Worm (Caenorhabditis elegans) whole organism, young adult: ENCODE measurements around the gene srx-101.

Source experiments
- B0019.2 ChIP-seq: fragments of 200-800 bp; sonication (Bioruptor generic); conservative IDR thresholded peaks from 2 replicates; pipeline ENCODE4 v1.3.6; 2022; ENCODE audit warnings: missing genetic modification reagents, missing genetic modification characterization, missing compliant biosample characterization
- B0261.1 ChIP-seq: sonication (generic microtip); optimal IDR thresholded peaks from 2 replicates; lab custom pipeline; 2016; ENCODE audit warnings: mild to moderate bottlenecking, missing genetic modification characterization, moderate library complexity, missing compliant biosample characterization
- B0336.3 ChIP-seq: fragments of 200-800 bp; sonication (Bioruptor generic); IDR thresholded peaks from 2 replicates; pipeline ENCODE4 v1.3.6; 2022; ENCODE audit warnings: missing genetic modification characterization, missing compliant biosample characterization
- C17E4.6 ChIP-seq: fragments of 200-800 bp; sonication (Bioruptor generic); IDR thresholded peaks from 2 replicates; pipeline ENCODE4 v1.3.6; 2022; ENCODE audit warnings: missing genetic modification reagents, missing genetic modification characterization, missing compliant biosample characterization
- F10E7.11 ChIP-seq: sonication (generic microtip); optimal IDR thresholded peaks from 2 replicates; lab custom pipeline; 2017; ENCODE audit warnings: mild to moderate bottlenecking, missing genetic modification characterization, moderate library complexity, missing compliant biosample characterization
- F23B12.7 ChIP-seq: sonication (generic microtip); optimal IDR thresholded peaks from 2 replicates; lab custom pipeline; 2017; ENCODE audit warnings: missing genetic modification characterization, mild to moderate bottlenecking, missing compliant biosample characterization, antibody characterized with exemption, moderate library complexity; ENCODE audit not compliant: insufficient read depth
- F37B4.10 ChIP-seq: fragments of 200-800 bp; sonication (Bioruptor generic); IDR thresholded peaks from 2 replicates; pipeline ENCODE4 v1.3.6; 2022; ENCODE audit warnings: missing genetic modification characterization, missing compliant biosample characterization
- F39B2.1 ChIP-seq: fragments of 200-800 bp; sonication (Bioruptor generic); IDR thresholded peaks from 2 replicates; pipeline ENCODE4 v1.3.6; 2022; ENCODE audit warnings: missing genetic modification reagents, missing genetic modification characterization, missing compliant biosample characterization
- F52B5.7 ChIP-seq: sonication (generic microtip); optimal IDR thresholded peaks from 2 replicates; lab custom pipeline; 2016; ENCODE audit warnings: mild to moderate bottlenecking, missing genetic modification characterization, missing compliant biosample characterization
- K11D2.4 ChIP-seq: fragments of 200-800 bp; sonication (Bioruptor generic); IDR thresholded peaks from 2 replicates; pipeline ENCODE4 v1.3.6; 2022; ENCODE audit warnings: missing genetic modification reagents, missing genetic modification characterization, missing compliant biosample characterization
- K12H6.12 ChIP-seq: fragments of 200-800 bp; sonication (Bioruptor generic); optimal IDR thresholded peaks from 2 replicates; lab custom pipeline; 2018; ENCODE audit warnings: mild to moderate bottlenecking, missing genetic modification characterization, missing compliant biosample characterization
- Y53F4B.3 ChIP-seq: fragments of 200-800 bp; sonication (Bioruptor generic); IDR thresholded peaks from 2 replicates; pipeline ENCODE4 v1.3.6; 2022; ENCODE audit warnings: missing genetic modification reagents, missing genetic modification characterization, missing compliant biosample characterization
- Y53G8AR.9 ChIP-seq: fragments of 200-800 bp; sonication (Bioruptor generic); conservative IDR thresholded peaks from 2 replicates; pipeline ENCODE4 v1.3.6; 2022; ENCODE audit warnings: missing genetic modification reagents, missing genetic modification characterization, missing compliant biosample characterization
- Y67H2A.10 ChIP-seq: fragments of 200-800 bp; sonication (Bioruptor generic); conservative IDR thresholded peaks from 2 replicates; pipeline ENCODE4 v1.3.6; 2022; ENCODE audit warnings: missing genetic modification reagents, missing genetic modification characterization, missing compliant biosample characterization
- ZK185.1 ChIP-seq: sonication (generic microtip); optimal IDR thresholded peaks from 2 replicates; lab custom pipeline; 2016; ENCODE audit warnings: mild to moderate bottlenecking, missing genetic modification characterization, missing compliant biosample characterization; ENCODE audit not compliant: poor library complexity, severe bottlenecking
- akir-1 ChIP-seq: fragments of 200-800 bp; sonication (Bioruptor generic); optimal IDR thresholded peaks from 2 replicates; lab custom pipeline; 2018; ENCODE audit warnings: mild to moderate bottlenecking, missing genetic modification characterization, moderate library complexity, missing compliant biosample characterization
- aptf-2 ChIP-seq: fragments of 200-800 bp; sonication (Bioruptor generic); conservative IDR thresholded peaks from 2 replicates; pipeline ENCODE4 v1.3.6; 2022; ENCODE audit warnings: missing genetic modification reagents, missing genetic modification characterization, missing compliant biosample characterization
- aptf-3 ChIP-seq: fragments of 200-800 bp; sonication (Bioruptor generic); IDR thresholded peaks from 2 replicates; pipeline ENCODE4 v1.3.6; 2022; ENCODE audit warnings: missing genetic modification characterization, missing compliant biosample characterization
- bed-1 ChIP-seq: fragments of 200-800 bp; sonication (Bioruptor generic); IDR thresholded peaks from 2 replicates; pipeline ENCODE4 v1.3.6; 2022; ENCODE audit warnings: missing genetic modification reagents, missing genetic modification characterization, missing compliant biosample characterization
- bed-2 ChIP-seq: fragments of 200-800 bp; sonication (Bioruptor generic); IDR thresholded peaks from 2 replicates; pipeline ENCODE4 v1.3.6; 2022; ENCODE audit warnings: missing genetic modification reagents, missing genetic modification characterization, missing compliant biosample characterization
- ccch-3 ChIP-seq: fragments of 200-800 bp; sonication (Bioruptor generic); optimal IDR thresholded peaks from 2 replicates; lab custom pipeline; 2018; ENCODE audit warnings: mild to moderate bottlenecking, missing genetic modification characterization, missing compliant biosample characterization
- ceh-27 ChIP-seq: fragments of 200-800 bp; sonication (Bioruptor generic); optimal IDR thresholded peaks from 2 replicates; lab custom pipeline; 2018; ENCODE audit warnings: mild to moderate bottlenecking, missing genetic modification characterization, moderate library complexity, missing compliant biosample characterization
- ceh-58 ChIP-seq: fragments of 200-800 bp; sonication (Bioruptor generic); IDR thresholded peaks from 2 replicates; pipeline ENCODE4 v1.3.6; 2022; ENCODE audit warnings: missing genetic modification characterization, missing compliant biosample characterization
- die-1 ChIP-seq: sonication (generic microtip); optimal IDR thresholded peaks from 2 replicates; lab custom pipeline; 2016; ENCODE audit warnings: missing genotype, mild to moderate bottlenecking, missing genetic modification characterization, missing compliant biosample characterization
- dpff-1 ChIP-seq: sonication (generic microtip); optimal IDR thresholded peaks from 2 replicates; lab custom pipeline; 2017; ENCODE audit warnings: mild to moderate bottlenecking, missing genetic modification characterization, missing compliant biosample characterization
- dpl-1 ChIP-seq: fragments of 150-350 bp; optimal IDR thresholded peaks from 2 replicates; lab custom pipeline; 2014; ENCODE audit warnings: missing biosample characterization, missing genetic modification reagents, missing genetic modification characterization
- egl-44 ChIP-seq: fragments of 200-800 bp; sonication (Bioruptor generic); IDR thresholded peaks from 2 replicates; pipeline ENCODE4 v1.3.6; 2022; ENCODE audit warnings: missing genetic modification reagents, missing genetic modification characterization, missing compliant biosample characterization
- hmg-20 ChIP-seq: fragments of 200-800 bp; sonication (Bioruptor generic); IDR thresholded peaks from 2 replicates; pipeline ENCODE4 v1.3.6; 2022; ENCODE audit warnings: missing genetic modification reagents, missing genetic modification characterization, missing compliant biosample characterization
- hsf-1 ChIP-seq: fragments of 200-800 bp; sonication (Bioruptor generic); IDR thresholded peaks from 2 replicates; pipeline ENCODE4 v1.3.6; 2022; ENCODE audit warnings: missing genetic modification reagents, missing genetic modification characterization, missing compliant biosample characterization
- lag-1 ChIP-seq: fragments of 200-800 bp; sonication (Bioruptor generic); IDR thresholded peaks from 2 replicates; pipeline ENCODE4 v1.3.6; 2022; ENCODE audit warnings: missing genetic modification reagents, missing genetic modification characterization, missing compliant biosample characterization
- let-526 ChIP-seq: fragments of 200-800 bp; sonication (Bioruptor generic); IDR thresholded peaks from 2 replicates; pipeline ENCODE4 v1.3.6; 2022; ENCODE audit warnings: missing genetic modification reagents, missing genetic modification characterization, missing compliant biosample characterization
- lin-54 ChIP-seq: fragments of 200-800 bp; sonication (Bioruptor generic); optimal IDR thresholded peaks from 2 replicates; lab custom pipeline; 2018; ENCODE audit warnings: mild to moderate bottlenecking, missing genetic modification characterization, missing compliant biosample characterization
- lsy-27 ChIP-seq: sonication (generic microtip); optimal IDR thresholded peaks from 2 replicates; lab custom pipeline; 2017; ENCODE audit warnings: missing genetic modification characterization, mild to moderate bottlenecking, missing compliant biosample characterization, antibody characterized with exemption, missing genotype, borderline replicate concordance; ENCODE audit not compliant: insufficient read depth
- mcd-1 ChIP-seq: fragments of 200-800 bp; sonication (Bioruptor generic); IDR thresholded peaks from 2 replicates; pipeline ENCODE4 v1.3.6; 2022; ENCODE audit warnings: missing genetic modification reagents, missing genetic modification characterization, missing compliant biosample characterization
- mel-28 ChIP-seq: sonication (generic microtip); optimal IDR thresholded peaks from 2 replicates; lab custom pipeline; 2016; ENCODE audit warnings: borderline replicate concordance, mild to moderate bottlenecking, missing genetic modification characterization, missing compliant biosample characterization
- nfya-1 ChIP-seq: sonication (generic microtip); optimal IDR thresholded peaks from 2 replicates; lab custom pipeline; 2017; ENCODE audit warnings: antibody characterized with exemption, missing compliant biosample characterization, missing genetic modification characterization, borderline replicate concordance; ENCODE audit not compliant: insufficient read depth
- nfyb-1 ChIP-seq: fragments of 200-800 bp; sonication (Bioruptor generic); IDR thresholded peaks from 2 replicates; pipeline ENCODE4 v1.3.6; 2022; ENCODE audit warnings: missing genetic modification reagents, missing genetic modification characterization, missing compliant biosample characterization
- snpc-1.1 ChIP-seq: sonication (generic microtip); optimal IDR thresholded peaks from 2 replicates; lab custom pipeline; 2017; ENCODE audit warnings: missing genetic modification characterization, mild to moderate bottlenecking, missing compliant biosample characterization, antibody characterized with exemption, moderate library complexity, missing genotype, missing genetic modification reagents; ENCODE audit not compliant: insufficient read depth
- somi-1 ChIP-seq: fragments of 200-800 bp; sonication (Bioruptor generic); optimal IDR thresholded peaks from 2 replicates; lab custom pipeline; 2018; ENCODE audit warnings: mild to moderate bottlenecking, missing genetic modification characterization, missing compliant biosample characterization
- tbx-9 ChIP-seq: sonication (generic microtip); optimal IDR thresholded peaks from 2 replicates; lab custom pipeline; 2016; ENCODE audit warnings: borderline replicate concordance, missing genetic modification characterization, inconsistent platforms, missing compliant biosample characterization
- unc-62 ChIP-seq: fragments of 150-350 bp; optimal IDR thresholded peaks from 2 replicates; lab custom pipeline; 2014; ENCODE audit warnings: missing biosample characterization, missing genetic modification reagents, missing genetic modification characterization
- zfh-2 ChIP-seq: fragments of 200-800 bp; sonication (Bioruptor generic); conservative IDR thresholded peaks from 2 replicates; pipeline ENCODE4 v1.3.6; 2022; ENCODE audit warnings: missing genetic modification reagents, missing genetic modification characterization, missing compliant biosample characterization
- ztf-22 ChIP-seq: fragments of 200-800 bp; sonication (Bioruptor generic); optimal IDR thresholded peaks from 2 replicates; lab custom pipeline; 2018; ENCODE audit warnings: mild to moderate bottlenecking, missing genetic modification characterization, moderate library complexity, missing compliant biosample characterization

srx-101 gene

DNA sequence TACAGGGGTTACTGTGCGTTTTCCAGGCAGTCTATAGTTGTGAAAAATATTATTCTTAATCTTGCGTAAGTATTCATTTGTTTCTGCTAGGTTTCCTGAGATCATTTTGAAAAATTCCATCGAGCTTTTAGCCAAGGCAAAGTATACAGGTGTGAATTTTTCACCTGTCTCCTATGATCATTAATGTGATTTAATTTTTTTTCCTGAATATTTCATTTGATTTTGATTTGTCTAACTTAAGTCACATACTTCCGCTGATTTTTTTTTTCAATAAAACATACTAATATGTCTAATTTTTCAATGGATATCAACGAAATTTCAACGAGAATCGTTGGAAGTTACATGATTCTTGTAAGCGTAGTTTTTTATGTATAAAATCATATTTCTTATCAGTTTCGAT lies 14.8 kb upstream of the srx-101 start, which contains the start of gene srx-108:
srx-108 (plus strand) TSS at position 301 of the 400 bp plus-strand sequence.
- TF ChIP-seq F23B12.7 (tag; lab: Kevin White, UChicago) (no peak), Y67H2A.10 (no peak), nfya-1 (tag; lab: Kevin White, UChicago) (no peak), tbx-9 (tag; lab: Kevin White, UChicago) (no peak)

ce11 chrII:3701305-3701704 lies 10.8 kb upstream of the srx-101 start, which contains the start of gene srx-105:
TSS of gene srx-105 (minus strand) at chrII:3701405.
- TF ChIP-seq aptf-3 (GFP tag; lab: Robert Waterston, UW) = no peak
- no peak for TF ChIP-seq aptf-2 (GFP tag; lab: Robert Waterston, UW)
- TF ChIP-seq ccch-3 = no peak
- TF ChIP-seq ceh-58 = no peak
- no peak for TF ChIP-seq C17E4.6 (GFP tag; lab: Robert Waterston, UW)
- no peak for TF ChIP-seq snpc-1.1 (tag; lab: Kevin White, UChicago)
- no peak for TF ChIP-seq bed-1 (GFP tag; lab: Robert Waterston, UW)
- no peak for TF ChIP-seq hsf-1 (GFP tag; lab: Robert Waterston, UW)
- TF ChIP-seq B0336.3 = no peak
- no peak for TF ChIP-seq unc-62 (GFP tag; lab: Kevin White, UChicago)
- no peak for TF ChIP-seq hmg-20 (GFP tag; lab: Robert Waterston, UW)
- no peak for TF ChIP-seq akir-1 (GFP tag; lab: Kevin White, UChicago)
- TF ChIP-seq tbx-9 (tag; lab: Kevin White, UChicago) = no peak
- TF ChIP-seq dpff-1 (tag; lab: Kevin White, UChicago) = no peak
- no peak for TF ChIP-seq K12H6.12 (tag; lab: Kevin White, UChicago)
- no peak for TF ChIP-seq Y53G8AR.9 (GFP tag; lab: Robert Waterston, UW)
- no peak for TF ChIP-seq lsy-27 (tag; lab: Kevin White, UChicago)
- TF ChIP-seq egl-44 (GFP tag; lab: Robert Waterston, UW) = no peak
- no peak for TF ChIP-seq B0019.2
- TF ChIP-seq, all 124 proteins: peak for 0

DNA sequence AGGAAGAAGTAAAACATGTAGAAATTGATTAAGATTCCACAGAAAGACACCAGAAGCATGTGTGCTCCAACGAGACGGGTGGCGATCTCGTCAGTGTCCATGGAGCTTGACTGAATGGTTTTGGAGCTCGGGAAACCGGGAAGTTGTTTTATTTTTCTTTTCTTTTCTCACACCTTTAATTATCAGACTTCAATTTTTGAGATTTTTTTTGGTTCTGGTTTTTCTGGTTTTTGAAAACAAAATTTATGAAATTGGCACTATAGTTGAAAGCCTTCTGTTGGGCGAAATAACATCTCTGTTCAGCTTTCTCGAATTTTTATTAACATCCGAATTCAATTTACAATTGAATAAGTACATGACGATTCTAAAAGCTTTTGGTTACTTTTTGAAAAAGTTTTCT lies 9.0 kb upstream of the srx-101 start, which contains the start of gene srx-104:
srx-104 (minus strand) TSS at position 101 of the 400 bp plus-strand sequence.
- TF ChIP-seq Y53F4B.3 (GFP tag; lab: Robert Waterston, UW) = no peak
- TF ChIP-seq mcd-1 (GFP tag; lab: Robert Waterston, UW) = no peak
- TF ChIP-seq die-1 (tag; lab: Kevin White, UChicago) = no peak
- no peak for TF ChIP-seq K12H6.12 (tag; lab: Kevin White, UChicago)
- TF ChIP-seq let-526 (GFP tag; lab: Robert Waterston, UW) = no peak
- TF ChIP-seq dpl-1 = no peak
- no peak for TF ChIP-seq zfh-2 (GFP tag; lab: Robert Waterston, UW)
- no peak for TF ChIP-seq bed-2
- no peak for TF ChIP-seq F10E7.11
- no peak for TF ChIP-seq nfyb-1
- no peak for TF ChIP-seq hsf-1 (GFP tag; lab: Robert Waterston, UW)

ce11 chrII:3694664-3695063 lies 4.1 kb upstream of the srx-101 start, which contains the start of gene srx-102:
TSS of gene srx-102 (minus strand) at chrII:3694764.
- TF ChIP-seq die-1 (tag; lab: Kevin White, UChicago) (no peak), zfh-2 (GFP tag; lab: Robert Waterston, UW) (no peak), lin-54 (no peak), F39B2.1 (GFP tag; lab: Robert Waterston, UW) (no peak), ZK185.1 (no peak), K11D2.4 (GFP tag; lab: Robert Waterston, UW) (no peak), ceh-27 (GFP tag; lab: Kevin White, UChicago) (no peak), lag-1 (GFP tag; lab: Robert Waterston, UW) (no peak), somi-1 (no peak), mel-28 (no peak), B0336.3 (no peak), F52B5.7 (tag; lab: Kevin White, UChicago) (no peak), mcd-1 (GFP tag; lab: Robert Waterston, UW) (no peak), akir-1 (GFP tag; lab: Kevin White, UChicago) (no peak), B0261.1 (tag; lab: Kevin White, UChicago) (no peak), ztf-22 (GFP tag; lab: Kevin White, UChicago) (no peak), F37B4.10 (GFP tag; lab: Robert Waterston, UW) (no peak), C17E4.6 (GFP tag; lab: Robert Waterston, UW) (no peak)
